Fruit fly (Drosophila melanogaster) whole organism, wandering third instar larva: ENCODE measurements around the gene yellow-f2.

Source experiments
- Abd-B ChIP-seq: fragments of >200 bp; optimal IDR thresholded peaks from 2 replicates; lab custom pipeline; 2017; ENCODE audit warnings: missing biosample characterization, missing genetic modification characterization
- CG9705 ChIP-seq: fragments of 200-800 bp; sonication (Bioruptor generic); optimal IDR thresholded peaks from 2 replicates; lab custom pipeline; 2018; ENCODE audit warnings: missing biosample characterization, mild to moderate bottlenecking, missing genetic modification characterization
- CrebA ChIP-seq: fragments of 200-800 bp; sonication (Bioruptor generic); optimal IDR thresholded peaks from 2 replicates; lab custom pipeline; 2016; ENCODE audit warnings: missing biosample characterization, mild to moderate bottlenecking, missing genetic modification characterization, borderline replicate concordance
- Dfd ChIP-seq: fragments of >200 bp; optimal IDR thresholded peaks from 2 replicates; lab custom pipeline; 2017; ENCODE audit warnings: missing biosample characterization, missing genetic modification characterization
- Dif ChIP-seq: fragments of 200-275, 200-300 bp; sonication (Bioruptor generic); optimal IDR thresholded peaks from 2 replicates; lab custom pipeline; 2018; ENCODE audit warnings: missing biosample characterization, missing genetic modification characterization; ENCODE audit not compliant: partially characterized antibody
- GATAd ChIP-seq: sonication (Bioruptor generic); optimal IDR thresholded peaks from 2 replicates; lab custom pipeline; 2016; ENCODE audit warnings: missing biosample characterization, missing genetic modification characterization
- HLH106 ChIP-seq: fragments of 200-800 bp; optimal IDR thresholded peaks from 3 replicates; lab custom pipeline; 2019; ENCODE audit warnings: missing biosample characterization, mild to moderate bottlenecking, missing genetic modification characterization, moderate library complexity
- Hnf4 ChIP-seq: fragments of 200-800 bp; sonication (Bioruptor generic); optimal IDR thresholded peaks from 2 replicates; lab custom pipeline; 2016; ENCODE audit warnings: missing biosample characterization, mild to moderate bottlenecking, missing genetic modification characterization
- Hr78 ChIP-seq: fragments of >200 bp; optimal IDR thresholded peaks from 2 replicates; lab custom pipeline; 2017; ENCODE audit warnings: missing biosample characterization, missing genetic modification characterization
- Hr83 ChIP-seq: fragments of 200-300 bp; sonication (Bioruptor generic); optimal IDR thresholded peaks from 2 replicates; lab custom pipeline; 2016; ENCODE audit warnings: missing biosample characterization, mild to moderate bottlenecking, missing genetic modification characterization, moderate library complexity; ENCODE audit not compliant: poor library complexity, severe bottlenecking
- Jra ChIP-seq: sonication (Bioruptor generic); optimal IDR thresholded peaks from 2 replicates; lab custom pipeline; 2016; ENCODE audit warnings: missing biosample characterization, missing genetic modification characterization
- Mio ChIP-seq: sonication (Bioruptor generic); optimal IDR thresholded peaks from 2 replicates; lab custom pipeline; 2016; ENCODE audit warnings: missing biosample characterization, missing genetic modification characterization
- Myc ChIP-seq: fragments of >200 bp; optimal IDR thresholded peaks from 2 replicates; lab custom pipeline; 2017
- OdsH ChIP-seq: fragments of 200-800 bp; sonication (Bioruptor generic); optimal IDR thresholded peaks from 2 replicates; lab custom pipeline; 2016; ENCODE audit warnings: missing biosample characterization, mild to moderate bottlenecking, missing genetic modification characterization
- Rel ChIP-seq, 2 experiments: fragments of 200-800 bp; sonication (Bioruptor generic) in 1 of 2; optimal IDR thresholded peaks; 2 replicates in 1 of 2; 3 replicates in 1 of 2; lab custom pipeline; 2016 to 2019; ENCODE audit warnings: mild to moderate bottlenecking in 2 of 2, missing biosample characterization in 2 of 2, missing genetic modification characterization in 2 of 2, moderate library complexity in 1 of 2
- Sp1 ChIP-seq: fragments of 200-800 bp; sonication (Bioruptor generic); optimal IDR thresholded peaks from 3 replicates; lab custom pipeline; 2019; ENCODE audit warnings: missing biosample characterization, mild to moderate bottlenecking, missing genetic modification characterization, moderate library complexity
- Vsx2 ChIP-seq: fragments of 200-300, 225-300 bp; sonication (Bioruptor generic); optimal IDR thresholded peaks from 2 replicates; lab custom pipeline; 2018; ENCODE audit warnings: missing biosample characterization, missing genetic modification characterization; ENCODE audit not compliant: partially characterized antibody
- br ChIP-seq: fragments of 200-800 bp; sonication (Bioruptor generic); optimal IDR thresholded peaks from 2 replicates; lab custom pipeline; 2016; ENCODE audit warnings: missing biosample characterization, missing genetic modification characterization
- brk ChIP-seq: fragments of 200-800 bp; sonication (Bioruptor generic); optimal IDR thresholded peaks from 2 replicates; lab custom pipeline; 2016; ENCODE audit warnings: missing biosample characterization, mild to moderate bottlenecking, missing genetic modification characterization
- dmrt93B ChIP-seq: fragments of 200-800 bp; sonication (Bioruptor generic); optimal IDR thresholded peaks from 2 replicates; lab custom pipeline; 2018; ENCODE audit warnings: missing biosample characterization, mild to moderate bottlenecking, missing genetic modification characterization
- dsf ChIP-seq: sonication (Bioruptor generic); optimal IDR thresholded peaks from 2 replicates; lab custom pipeline; 2016; ENCODE audit warnings: missing biosample characterization, missing genetic modification characterization, borderline replicate concordance
- ey ChIP-seq: fragments of 200-800 bp; sonication (Bioruptor generic); optimal IDR thresholded peaks from 2 replicates; lab custom pipeline; 2016; ENCODE audit warnings: missing biosample characterization, missing genetic modification characterization
- foxo ChIP-seq, 2 experiments: fragments of 200-800 bp; sonication (Bioruptor generic); optimal IDR thresholded peaks; 2 replicates in 1 of 2; 3 replicates in 1 of 2; lab custom pipeline; 2016 to 2017; ENCODE audit warnings: missing biosample characterization in 2 of 2, missing genetic modification characterization in 2 of 2
- fru ChIP-seq: fragments of 200-800 bp; sonication (Bioruptor generic); optimal IDR thresholded peaks from 3 replicates; lab custom pipeline; 2016; ENCODE audit warnings: missing biosample characterization, mild to moderate bottlenecking, missing genetic modification characterization
- h ChIP-seq: fragments of 200-800 bp; sonication (Bioruptor generic); optimal IDR thresholded peaks from 3 replicates; lab custom pipeline; 2016; ENCODE audit warnings: missing biosample characterization, mild to moderate bottlenecking, missing genetic modification characterization
- jim ChIP-seq: fragments of 175-275, 200-325 bp; sonication (Bioruptor generic); optimal IDR thresholded peaks from 2 replicates; lab custom pipeline; 2016; ENCODE audit warnings: missing biosample characterization, mild to moderate bottlenecking, missing genetic modification characterization
- lola ChIP-seq: fragments of >200 bp; optimal IDR thresholded peaks from 2 replicates; lab custom pipeline; 2017; ENCODE audit warnings: missing biosample characterization, missing genetic modification characterization
- pan ChIP-seq: fragments of >200 bp; optimal IDR thresholded peaks from 2 replicates; lab custom pipeline; 2017
- psq ChIP-seq: fragments of 200-800 bp; sonication (Bioruptor generic); optimal IDR thresholded peaks from 3 replicates; lab custom pipeline; 2017; ENCODE audit warnings: missing biosample characterization, mild to moderate bottlenecking, missing genetic modification characterization, moderate library complexity
- rgr ChIP-seq: fragments of 200-800 bp; sonication (Bioruptor generic); optimal IDR thresholded peaks from 3 replicates; lab custom pipeline; 2016; ENCODE audit warnings: missing biosample characterization, mild to moderate bottlenecking, missing genetic modification characterization
- sv ChIP-seq: fragments of 200-800 bp; sonication (Bioruptor generic); optimal IDR thresholded peaks from 3 replicates; lab custom pipeline; 2016; ENCODE audit warnings: missing biosample characterization, missing genetic modification characterization
- tai ChIP-seq: sonication (Bioruptor generic); optimal IDR thresholded peaks from 2 replicates; lab custom pipeline; 2016; ENCODE audit warnings: missing biosample characterization, missing genetic modification characterization
- usp ChIP-seq: fragments of >200 bp; optimal IDR thresholded peaks from 2 replicates; lab custom pipeline; 2017; ENCODE audit warnings: missing biosample characterization, missing genetic modification characterization
- woc ChIP-seq: sonication (Bioruptor generic); optimal IDR thresholded peaks from 2 replicates; lab custom pipeline; 2016; ENCODE audit warnings: missing biosample characterization, mild to moderate bottlenecking, missing genetic modification characterization

yellow-f2 gene

DNA sequence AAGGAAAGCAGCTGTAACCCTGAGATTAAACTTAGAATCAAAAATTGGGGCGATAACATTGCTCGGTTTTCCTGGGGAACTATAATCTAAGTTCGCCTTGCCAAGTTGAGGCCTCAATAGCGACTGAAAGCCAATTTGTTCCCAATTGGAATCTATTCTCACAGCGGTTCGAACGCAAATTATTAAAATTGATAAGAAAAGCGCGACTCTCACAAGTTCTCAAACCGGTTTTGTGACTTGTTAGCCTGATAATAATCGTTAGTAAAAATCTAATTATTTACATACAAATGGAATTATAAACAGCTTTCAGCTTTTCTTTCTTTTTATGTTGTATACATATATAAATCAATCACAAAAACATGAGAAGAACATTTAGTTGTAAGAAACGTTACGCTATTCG lies at the start of gene yellow-f2:
yellow-f2 (minus strand) TSS at position 101 of the 400 bp plus-strand sequence.
- TF ChIP-seq Rel (GFP tag; optimal IDR thresholded peaks at IDR 0.05; lab: Kevin White, UChicago) = no peak
- no peak for TF ChIP-seq Rel (tag; optimal IDR thresholded peaks at IDR 0.05; lab: Kevin White, UChicago)
- TF ChIP-seq rgr (GFP tag; lab: Kevin White, UChicago) = no peak
- no peak for TF ChIP-seq Mio
- no peak for TF ChIP-seq ey (GFP tag; lab: Kevin White, UChicago)
- TF ChIP-seq usp = no peak
- TF ChIP-seq woc (GFP tag; lab: Kevin White, UChicago) = no peak
- TF ChIP-seq CrebA (GFP tag; lab: Kevin White, UChicago) = no peak
- TF ChIP-seq pan (lab: Kevin White, UChicago) = no peak
- TF ChIP-seq Jra (GFP tag; lab: Kevin White, UChicago) = no peak
- TF ChIP-seq OdsH (GFP tag; lab: Kevin White, UChicago) = no peak

DNA sequence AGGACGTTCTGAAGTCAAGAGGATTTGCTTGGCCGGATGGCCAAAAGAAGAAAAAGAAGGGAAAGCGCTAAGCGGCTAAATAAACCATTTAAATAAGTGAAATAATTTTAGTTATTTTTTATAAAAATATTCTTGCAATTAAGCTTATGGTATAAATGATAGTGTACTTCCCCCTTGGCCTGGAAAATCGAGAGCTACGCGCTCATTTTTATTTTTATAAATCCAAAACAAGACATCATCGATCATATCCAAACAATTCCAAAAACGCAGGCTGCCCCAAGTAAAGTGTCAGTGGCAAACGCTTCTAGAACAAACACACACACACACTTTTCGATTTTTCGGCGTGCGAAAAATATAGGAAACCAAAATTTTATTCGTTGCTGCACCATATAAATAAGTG lies 49.5 kb upstream of the yellow-f2 start, which contains the start of gene Hsc70-2:
Hsc70-2 (plus strand) TSS at position 301 of the 400 bp plus-strand sequence.
- TF ChIP-seq Vsx2 (no peak), Abd-B (no peak), Hr83 (no peak), usp (no peak), Mio (no peak), tai (GFP tag; lab: Kevin White, UChicago) (no peak), HLH106 (no peak), Hnf4 (GFP tag; lab: Kevin White, UChicago) (no peak), psq (GFP tag; lab: Kevin White, UChicago) (no peak), ey (GFP tag; lab: Kevin White, UChicago) (no peak), CrebA (GFP tag; lab: Kevin White, UChicago) (no peak), CG9705 (GFP tag; lab: Kevin White, UChicago) (no peak), GATAd (GFP tag; lab: Kevin White, UChicago) (no peak), lola (GFP tag; lab: Kevin White, UChicago) (no peak), dsf (GFP tag; lab: Kevin White, UChicago) (no peak), foxo (GFP tag; optimal IDR thresholded peaks at IDR 0.05; lab: Kevin White, UChicago) (no peak), Dfd (no peak), Sp1 (GFP tag; lab: Kevin White, UChicago) (no peak)

DNA sequence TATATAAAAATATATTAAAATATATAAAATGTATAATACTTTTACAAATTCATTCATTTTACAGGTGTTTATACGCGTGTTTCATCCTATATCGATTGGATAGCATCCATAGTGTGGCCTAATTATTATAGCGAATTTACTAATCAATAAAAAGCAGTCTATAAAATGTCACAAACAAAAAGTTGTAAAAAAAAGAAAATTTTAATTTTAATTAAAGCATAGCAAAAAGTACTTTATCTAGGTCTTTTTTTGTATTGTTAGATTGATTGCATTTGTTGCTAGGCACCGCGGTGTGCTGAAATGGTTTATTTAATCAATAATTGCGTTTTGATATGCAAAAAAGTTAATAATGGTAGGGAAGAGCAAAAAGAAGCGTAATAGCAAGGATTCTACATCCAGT lies 48.9 kb upstream of the yellow-f2 start, which contains the start of gene CG45122:
CG45122 (plus strand) TSS at position 301 of the 400 bp plus-strand sequence.
- TF ChIP-seq CG9705 (GFP tag; lab: Kevin White, UChicago) = no peak

DNA sequence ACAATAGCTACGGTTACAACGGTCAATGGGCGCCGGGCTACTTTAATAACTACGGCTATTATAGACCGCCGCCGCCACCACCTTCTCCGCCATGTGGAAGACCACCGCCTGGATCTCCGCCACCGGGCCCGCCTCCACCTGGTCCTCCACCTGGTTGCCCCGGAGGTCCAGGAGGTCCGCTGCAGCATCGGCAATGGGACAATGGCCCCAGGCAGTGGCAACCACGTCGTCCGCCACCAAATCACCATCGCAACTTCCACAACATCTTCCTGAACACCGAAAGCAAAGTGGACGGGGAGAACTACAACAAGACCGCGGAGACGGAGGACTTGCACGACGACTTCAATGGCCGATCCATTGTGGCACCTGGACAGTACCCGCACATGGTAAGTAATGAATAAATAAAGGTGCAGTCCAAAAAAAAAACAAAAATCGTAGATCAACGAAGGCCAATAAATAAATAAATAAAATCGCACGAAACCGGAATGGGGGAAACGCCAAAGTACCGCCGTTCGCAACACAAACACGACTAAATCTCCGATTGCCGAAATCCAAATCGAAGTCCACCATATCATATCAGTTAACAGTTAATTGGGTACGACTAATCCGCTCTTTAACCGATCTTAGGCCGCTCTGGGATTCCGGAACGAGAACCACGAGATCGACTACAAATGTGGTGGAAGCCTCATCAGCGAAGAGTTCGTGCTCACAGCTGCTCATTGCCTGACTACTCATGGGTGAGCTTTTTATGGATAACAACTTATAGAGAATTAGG lies 47.5 kb upstream of the yellow-f2 start, which contains the start of gene snk:
snk (minus strand) TSS at position 513 of the 775 bp plus-strand sequence.
- TF ChIP-seq Hr78 (no peak), Dfd (peak; percentile 61)

DNA sequence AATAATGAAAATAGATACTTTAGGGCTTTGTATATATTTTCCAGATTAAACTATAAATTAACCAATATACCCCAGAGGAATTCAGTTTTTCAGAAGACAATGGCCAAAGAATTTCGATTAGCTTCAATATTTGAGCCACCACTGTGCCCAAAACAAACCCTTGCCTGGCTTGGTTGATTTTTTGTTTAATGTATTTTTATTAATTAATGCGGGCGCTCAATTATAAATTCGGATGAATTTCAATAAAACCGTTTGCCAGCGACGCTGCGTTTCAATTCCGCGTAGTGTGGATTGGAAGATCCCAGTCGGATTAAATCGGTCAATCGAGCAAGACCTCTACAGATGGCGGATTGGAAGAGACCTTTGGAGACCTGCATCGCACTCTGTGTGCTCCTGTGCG lies 46.8 kb upstream of the yellow-f2 start, which contains the start of gene CG11670:
CG11670 (plus strand) TSS at position 301 of the 400 bp plus-strand sequence.
- TF ChIP-seq foxo (GFP tag; optimal IDR thresholded peaks at IDR 0.05; lab: Kevin White, UChicago) (no peak), CrebA (GFP tag; lab: Kevin White, UChicago) (no peak), Dif (GFP tag; lab: Kevin White, UChicago) (no peak), HLH106 (no peak)

DNA sequence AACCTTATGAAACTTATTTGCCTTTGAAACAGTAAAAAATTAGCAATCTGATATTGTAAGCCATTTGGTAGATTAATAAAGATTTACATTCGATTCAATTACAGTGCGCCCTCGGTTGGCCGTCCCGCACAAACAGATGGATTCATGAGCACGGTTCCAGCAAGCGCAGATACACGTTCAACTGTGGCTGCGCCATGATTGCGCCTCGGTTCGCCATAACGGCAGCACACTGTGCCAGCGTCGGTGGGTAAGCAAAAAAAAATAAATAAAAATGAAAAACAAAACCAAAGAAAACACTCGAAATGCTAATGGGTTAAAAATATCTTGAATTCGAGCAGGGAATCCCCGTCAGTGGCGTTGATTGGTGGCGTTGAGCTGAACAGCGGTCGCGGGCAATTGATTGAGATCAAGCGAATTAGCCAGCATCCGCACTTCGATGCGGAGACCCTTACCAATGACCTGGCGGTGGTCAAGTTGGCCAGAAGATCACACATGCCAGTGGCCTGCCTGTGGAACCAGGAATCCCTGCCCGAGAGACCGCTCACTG lies 44.2 kb upstream of the yellow-f2 start:
- TF ChIP-seq brk (GFP tag; lab: Kevin White, UChicago) (no peak), Jra (GFP tag; lab: Kevin White, UChicago) (no peak), Hr83 (no peak), Abd-B (no peak), lola (GFP tag; lab: Kevin White, UChicago) (no peak), ey (GFP tag; lab: Kevin White, UChicago) (peak; percentile 23), pan (lab: Kevin White, UChicago) (no peak), GATAd (GFP tag; lab: Kevin White, UChicago) (no peak), psq (GFP tag; lab: Kevin White, UChicago) (no peak), dsf (GFP tag; lab: Kevin White, UChicago) (no peak), Rel (GFP tag; optimal IDR thresholded peaks at IDR 0.05; lab: Kevin White, UChicago) (no peak), Rel (tag; optimal IDR thresholded peaks at IDR 0.05; lab: Kevin White, UChicago) (peak; percentile 92), woc (GFP tag; lab: Kevin White, UChicago) (no peak), jim (GFP tag; lab: Kevin White, UChicago) (peak; percentile 82), h (GFP tag; lab: Kevin White, UChicago) (peak; percentile 35), Sp1 (GFP tag; lab: Kevin White, UChicago) (no peak), sv (GFP tag; lab: Kevin White, UChicago) (no peak), foxo (GFP tag; optimal IDR thresholded peaks at IDR 0.05; lab: Kevin White, UChicago) (no peak), fru (GFP tag; lab: Kevin White, UChicago) (peak; percentile 25), OdsH (GFP tag; lab: Kevin White, UChicago) (no peak), br (GFP tag; lab: Kevin White, UChicago) (peak; percentile 29), Hr78 (no peak), HLH106 (peak; percentile 21), Mio (no peak), Myc (lab: Kevin White, UChicago) (no peak), usp (no peak), tai (GFP tag; lab: Kevin White, UChicago) (no peak), dmrt93B (no peak)
